Worm (Caenorhabditis elegans) whole organism, L4 larva: Measurements from ENCODE around the gene ugt-24.

ENCODE experiments used
- R02D3.7 ChIP-seq: fragments of 150-350 bp; sonication (generic microtip); optimal IDR thresholded peaks from 3 replicates; lab custom pipeline; 2014; ENCODE audit warnings: missing biosample characterization, missing genetic modification characterization
- T26A8.4 ChIP-seq: fragments of 200-800 bp; sonication (Bioruptor generic); IDR thresholded peaks from 2 replicates; pipeline ENCODE4 v1.3.6; 2022; ENCODE audit warnings: missing genetic modification characterization, missing compliant biosample characterization
- Y5F2A.4 ChIP-seq: fragments of 200-800 bp; sonication (Bioruptor generic); optimal IDR thresholded peaks from 2 replicates; lab custom pipeline; 2018; ENCODE audit warnings: mild to moderate bottlenecking, missing genetic modification characterization, missing compliant biosample characterization
- Y75B8A.6 ChIP-seq: fragments of 200-800 bp; sonication (Bioruptor generic); IDR thresholded peaks from 2 replicates; pipeline ENCODE4 v1.3.6; 2022; ENCODE audit warnings: missing genetic modification reagents, missing genetic modification characterization, missing compliant biosample characterization
- aha-1 ChIP-seq: fragments of 150-350 bp; peaks from one replicate; lab custom pipeline; 2014; ENCODE audit warnings: missing biosample characterization, missing genetic modification characterization
- ceh-20 ChIP-seq: fragments of 200-800 bp; sonication (Bioruptor generic); IDR thresholded peaks from 2 replicates; pipeline ENCODE4 v1.3.6; 2022; ENCODE audit warnings: missing genetic modification reagents, missing genetic modification characterization, missing compliant biosample characterization
- ceh-28 ChIP-seq: fragments of 150-350 bp; optimal IDR thresholded peaks from 2 replicates; lab custom pipeline; 2014; ENCODE audit warnings: missing biosample characterization, missing genetic modification reagents, missing genetic modification characterization
- ceh-62 ChIP-seq: sonication (generic microtip); optimal IDR thresholded peaks from 2 replicates; lab custom pipeline; 2017; ENCODE audit warnings: missing biosample characterization, missing genetic modification characterization
- ceh-82 ChIP-seq: sonication (generic microtip); optimal IDR thresholded peaks from 2 replicates; lab custom pipeline; 2017; ENCODE audit warnings: missing biosample characterization, missing genetic modification characterization
- daf-16 ChIP-seq, 3 experiments: sonication (generic microtip); optimal IDR thresholded peaks; 2 replicates each; lab custom pipeline; 2016 to 2017; ENCODE audit warnings: missing genetic modification characterization in 3 of 3, missing genetic modification reagents in 3 of 3, mild to moderate bottlenecking in 2 of 3, missing compliant biosample characterization in 2 of 3, missing biosample characterization in 1 of 3, moderate library complexity in 1 of 3
- daf-19 ChIP-seq: fragments of 200-800 bp; sonication (Bioruptor generic); conservative IDR thresholded peaks from 2 replicates; pipeline ENCODE4 v1.3.6; 2022; ENCODE audit warnings: missing genetic modification characterization, missing compliant biosample characterization
- daf-8 ChIP-seq: fragments of 200-800 bp; sonication (Bioruptor generic); IDR thresholded peaks from 2 replicates; pipeline ENCODE4 v1.3.6; 2022; ENCODE audit warnings: missing genetic modification characterization, missing compliant biosample characterization
- dmd-6 ChIP-seq: fragments of 200-800 bp; sonication (Bioruptor generic); IDR thresholded peaks from 2 replicates; pipeline ENCODE4 v1.3.6; 2022; ENCODE audit warnings: missing genetic modification reagents, missing genetic modification characterization, missing compliant biosample characterization
- duxl-1 ChIP-seq: sonication (generic microtip); optimal IDR thresholded peaks from 2 replicates; lab custom pipeline; 2016; ENCODE audit warnings: mild to moderate bottlenecking, missing genetic modification characterization, moderate library complexity, missing compliant biosample characterization; ENCODE audit not compliant: poor library complexity
- dve-1 ChIP-seq: sonication (generic microtip); optimal IDR thresholded peaks from 2 replicates; lab custom pipeline; 2017; ENCODE audit warnings: antibody characterized with exemption, mild to moderate bottlenecking, missing genetic modification characterization, missing compliant biosample characterization; ENCODE audit not compliant: insufficient read depth
- egl-27 ChIP-seq: sonication (generic microtip); optimal IDR thresholded peaks from 3 replicates; lab custom pipeline; 2017; ENCODE audit warnings: missing biosample characterization, missing genetic modification reagents, missing genetic modification characterization
- fos-1 ChIP-seq: fragments of 150-350 bp; optimal IDR thresholded peaks from 2 replicates; lab custom pipeline; 2014; ENCODE audit warnings: missing biosample characterization, missing genetic modification characterization
- lin-38 ChIP-seq: fragments of 200-800 bp; sonication (Bioruptor generic); IDR thresholded peaks from 2 replicates; pipeline ENCODE4 v1.3.6; 2022; ENCODE audit warnings: missing genetic modification reagents, missing genetic modification characterization, missing compliant biosample characterization
- madf-5 ChIP-seq, 2 experiments: fragments of 200-800 bp; sonication (Bioruptor generic); IDR thresholded peaks; 2 replicates each; pipeline ENCODE4 v1.3.6; 2022; ENCODE audit warnings: missing compliant biosample characterization in 2 of 2, missing genetic modification characterization in 2 of 2
- mdt-29 ChIP-seq: fragments of 200-800 bp; sonication (Bioruptor generic); IDR thresholded peaks from 2 replicates; pipeline ENCODE4 v1.3.6; 2022; ENCODE audit warnings: missing genetic modification reagents, missing genetic modification characterization, missing compliant biosample characterization
- mes-2 ChIP-seq: sonication (generic microtip); optimal IDR thresholded peaks from 2 replicates; lab custom pipeline; 2016; ENCODE audit warnings: missing genotype, mild to moderate bottlenecking, missing genetic modification characterization, missing compliant biosample characterization; ENCODE audit not compliant: poor library complexity, severe bottlenecking
- mxl-3 ChIP-seq: fragments of 200-800 bp; sonication (Bioruptor generic); optimal IDR thresholded peaks from 2 replicates; lab custom pipeline; 2018; ENCODE audit warnings: mild to moderate bottlenecking, missing genetic modification characterization, missing compliant biosample characterization
- nhr-10 ChIP-seq: fragments of 150-350 bp; optimal IDR thresholded peaks from 2 replicates; lab custom pipeline; 2014; ENCODE audit warnings: missing biosample characterization, missing genetic modification characterization
- nhr-111 ChIP-seq: fragments of 200-800 bp; sonication (Bioruptor generic); optimal IDR thresholded peaks from 2 replicates; lab custom pipeline; 2018; ENCODE audit warnings: mild to moderate bottlenecking, missing genetic modification characterization, missing compliant biosample characterization
- nhr-237 ChIP-seq: sonication (generic microtip); optimal IDR thresholded peaks from 2 replicates; lab custom pipeline; 2017; ENCODE audit warnings: missing biosample characterization, missing genetic modification characterization
- nhr-28 ChIP-seq: fragments of 150-350 bp; optimal IDR thresholded peaks from 2 replicates; lab custom pipeline; 2014; ENCODE audit warnings: missing biosample characterization, missing genetic modification characterization
- nhr-41 ChIP-seq: fragments of 200-800 bp; sonication (Bioruptor generic); IDR thresholded peaks from 2 replicates; pipeline ENCODE4 v1.3.6; 2022; ENCODE audit warnings: missing genetic modification reagents, missing genetic modification characterization, missing compliant biosample characterization
- nhr-48 ChIP-seq: sonication (generic microtip); optimal IDR thresholded peaks from 2 replicates; lab custom pipeline; 2016; ENCODE audit warnings: mild to moderate bottlenecking, missing genetic modification characterization, missing compliant biosample characterization
- pqm-1 ChIP-seq: sonication (generic microtip); optimal IDR thresholded peaks from 2 replicates; lab custom pipeline; 2017; ENCODE audit warnings: missing biosample characterization, missing genetic modification characterization
- rbr-2 ChIP-seq: sonication (generic microtip); optimal IDR thresholded peaks from 2 replicates; lab custom pipeline; 2016; ENCODE audit warnings: missing genotype, missing genetic modification characterization, missing compliant biosample characterization
- snpc-1.2 ChIP-seq: fragments of 200-800 bp; sonication (Bioruptor generic); IDR thresholded peaks from 2 replicates; pipeline ENCODE4 v1.3.6; 2022; ENCODE audit warnings: missing genetic modification reagents, missing genetic modification characterization, missing compliant biosample characterization
- spr-1 ChIP-seq: sonication (generic microtip); optimal IDR thresholded peaks from 2 replicates; lab custom pipeline; 2016; ENCODE audit warnings: mild to moderate bottlenecking, missing genetic modification characterization, missing compliant biosample characterization
- spr-3 ChIP-seq: fragments of 200-800 bp; sonication (Bioruptor generic); optimal IDR thresholded peaks from 2 replicates; lab custom pipeline; 2018; ENCODE audit warnings: mild to moderate bottlenecking, missing genetic modification characterization, missing compliant biosample characterization
- unc-130 ChIP-seq: sonication (generic microtip); optimal IDR thresholded peaks from 2 replicates; lab custom pipeline; 2016; ENCODE audit warnings: missing genetic modification reagents, missing genetic modification characterization, missing compliant biosample characterization
- unc-62 ChIP-seq, 3 experiments: fragments of 150-350 bp in 1 of 3; sonication (generic microtip); optimal IDR thresholded peaks in 2 of 3; peaks in 1 of 3; 1 replicate in 1 of 3; 2 replicates in 2 of 3; lab custom pipeline; 2014 to 2017; ENCODE audit warnings: missing biosample characterization in 3 of 3, missing genetic modification characterization in 3 of 3, missing genetic modification reagents in 3 of 3, missing genotype in 1 of 3
- vab-7 ChIP-seq: fragments of 200-800 bp; sonication (Bioruptor generic); IDR thresholded peaks from 2 replicates; pipeline ENCODE4 v1.3.6; 2022; ENCODE audit warnings: missing genetic modification reagents, missing genetic modification characterization, missing compliant biosample characterization
- zfp-2 ChIP-seq: sonication (generic microtip); optimal IDR thresholded peaks from 2 replicates; lab custom pipeline; 2016; ENCODE audit warnings: mild to moderate bottlenecking, missing genetic modification characterization, missing compliant biosample characterization

Gene ugt-24

ce11 chrIV:6248486-6248885, 38.0 kb upstream of the ugt-24 start, which contains the start of gene acox-3:
Gene acox-3 (minus strand): TSS chrIV:6248492.
- no peak for TF ChIP-seq ceh-28
- TF ChIP-seq unc-130 (GFP tag; lab: Kevin White, UChicago) = no peak
- no peak for TF ChIP-seq mxl-3 (GFP tag; lab: Kevin White, UChicago)
- no peak for TF ChIP-seq lin-38 (GFP tag; lab: Robert Waterston, UW)
- no peak for TF ChIP-seq aha-1 (tag; lab: Kevin White, UChicago)
- no peak for TF ChIP-seq zfp-2 (tag; lab: Kevin White, UChicago)
- no peak for TF ChIP-seq duxl-1 (tag; lab: Kevin White, UChicago)
- peak; percentile 53 for TF ChIP-seq pqm-1 (tag; lab: Kevin White, UChicago)
- TF ChIP-seq egl-27 (tag; lab: Kevin White, UChicago) = no peak
- no peak for TF ChIP-seq nhr-48
- TF ChIP-seq nhr-10 = no peak
- TF ChIP-seq spr-1 (tag; lab: Kevin White, UChicago) = no peak
- TF ChIP-seq rbr-2 (tag; lab: Kevin White, UChicago) = no peak
- TF ChIP-seq Y75B8A.6 = no peak
- no peak for TF ChIP-seq mdt-29 (GFP tag; lab: Robert Waterston, UW)
- peak; percentile 40 for TF ChIP-seq dve-1 (tag; lab: Kevin White, UChicago)
- no peak for TF ChIP-seq Y5F2A.4
- TF ChIP-seq dmd-6 (GFP tag; lab: Robert Waterston, UW) = 0 out of 2 replicates have a peak, but pooled peaks have one; percentile 13
- peak; percentile 66 for TF ChIP-seq nhr-28 (tag; lab: Kevin White, UChicago)
- no peak for TF ChIP-seq daf-16 (GFP tag; optimal IDR thresholded peaks at IDR 0.05; lab: Kevin White, UChicago)
- TF ChIP-seq daf-16 (tag; optimal IDR thresholded peaks at IDR 0.05; lab: Kevin White, UChicago) = peak; percentile 88
- TF ChIP-seq daf-19 (GFP tag; lab: Robert Waterston, UW) = no peak
- TF ChIP-seq, all 104 proteins: peak for 5

ce11 chrIV:6239993-6240392, 29.5 kb upstream of the ugt-24 start, which contains the start of gene F58F9.9:
Gene F58F9.9 (plus strand): TSS chrIV:6240293.
- TF ChIP-seq ceh-82 (tag; lab: Kevin White, UChicago) (no peak), madf-5 (GFP tag; IDR thresholded peaks at IDR 0.05; lab: Robert Waterston, UW) (no peak), R02D3.7 (tag; lab: Kevin White, UChicago) (no peak), zfp-2 (tag; lab: Kevin White, UChicago) (no peak), nhr-111 (GFP tag; lab: Kevin White, UChicago) (no peak), daf-8 (GFP tag; lab: Robert Waterston, UW) (no peak), unc-62 (GFP tag; optimal IDR thresholded peaks at IDR 0.05 in 1 of 2; lab: Kevin White, UChicago) (no peak), unc-62 (tag; optimal IDR thresholded peaks at IDR 0.05; lab: Kevin White, UChicago) (no peak), T26A8.4 (GFP tag; lab: Robert Waterston, UW) (no peak), rbr-2 (tag; lab: Kevin White, UChicago) (no peak), nhr-237 (tag; lab: Kevin White, UChicago) (no peak), Y75B8A.6 (no peak), nhr-41 (GFP tag; lab: Robert Waterston, UW) (no peak), pqm-1 (tag; lab: Kevin White, UChicago) (no peak), daf-19 (GFP tag; lab: Robert Waterston, UW) (no peak), fos-1 (tag; lab: Kevin White, UChicago) (no peak), snpc-1.2 (GFP tag; lab: Robert Waterston, UW) (no peak), mes-2 (tag; lab: Kevin White, UChicago) (no peak), dmd-6 (GFP tag; lab: Robert Waterston, UW) (no peak), ceh-20 (GFP tag; lab: Robert Waterston, UW) (no peak)

- TF ChIP-seq ceh-62 (tag; lab: Kevin White, UChicago) (no peak), vab-7 (GFP tag; lab: Robert Waterston, UW) (no peak), nhr-41 (GFP tag; lab: Robert Waterston, UW) (no peak), spr-3 (no peak)
These were observed 27.1 kb upstream of the ugt-24 start, which contains the start of the genes F58F9.6 and F58F9.8 for ce11 chrIV:6237508-6238227. Gene F58F9.6 (minus strand): TSS chrIV:6237608. Gene F58F9.8 (plus strand): TSS chrIV:6238177.
